Fruit fly (Drosophila melanogaster) whole organism, embryonic: Measurements from ENCODE around the gene nbs.

Experiments
- CG10462 ChIP-seq: fragments of 200-800 bp; sonication (Bioruptor generic); optimal IDR thresholded peaks from 2 replicates; lab custom pipeline; 2016; ENCODE audit warnings: missing biosample characterization, missing genetic modification characterization
- CG12219 ChIP-seq: fragments of 200-800 bp; sonication (Bioruptor generic); optimal IDR thresholded peaks from 3 replicates; lab custom pipeline; 2018; ENCODE audit warnings: missing biosample characterization, mild to moderate bottlenecking, missing genetic modification characterization
- CG12236 ChIP-seq: fragments of 200-800 bp; sonication (Bioruptor generic); optimal IDR thresholded peaks from 2 replicates; lab custom pipeline; 2016; ENCODE audit warnings: missing biosample characterization, missing genetic modification characterization
- CG1233 ChIP-seq: fragments of 200-800 bp; sonication (Bioruptor generic); optimal IDR thresholded peaks from 4 replicates; lab custom pipeline; 2018; ENCODE audit warnings: missing biosample characterization, mild to moderate bottlenecking, missing genetic modification characterization
- CG12391 ChIP-seq: fragments of 200-800 bp; sonication (Bioruptor generic); optimal IDR thresholded peaks from 3 replicates; lab custom pipeline; 2018; ENCODE audit warnings: missing biosample characterization, mild to moderate bottlenecking, missing genetic modification characterization, moderate library complexity
- CG12744 ChIP-seq: fragments of 200-800 bp; sonication (Bioruptor generic); optimal IDR thresholded peaks from 2 replicates; lab custom pipeline; 2016; ENCODE audit warnings: missing biosample characterization, missing genetic modification characterization
- CG12942 ChIP-seq: fragments of 200-800 bp; sonication (Bioruptor generic); optimal IDR thresholded peaks from 3 replicates; lab custom pipeline; 2016; ENCODE audit warnings: missing biosample characterization, missing genetic modification characterization
- CG13123 ChIP-seq: fragments of 200-800 bp; sonication (Bioruptor generic); optimal IDR thresholded peaks from 2 replicates; lab custom pipeline; 2016; ENCODE audit warnings: missing biosample characterization, missing genetic modification characterization
- CG15011 ChIP-seq: fragments of 200-800 bp; sonication (Bioruptor generic); optimal IDR thresholded peaks from 3 replicates; lab custom pipeline; 2018; ENCODE audit warnings: missing biosample characterization, mild to moderate bottlenecking, missing genetic modification characterization
- CG1647 ChIP-seq: fragments of 200-800 bp; sonication (Bioruptor generic); optimal IDR thresholded peaks from 3 replicates; lab custom pipeline; 2016; ENCODE audit warnings: missing biosample characterization, missing genetic modification characterization
- CG16863 ChIP-seq: fragments of 200-800 bp; sonication (Bioruptor generic); optimal IDR thresholded peaks from 3 replicates; lab custom pipeline; 2016; ENCODE audit warnings: missing biosample characterization, missing genetic modification characterization
- CG17385 ChIP-seq: fragments of 200-800 bp; sonication (Bioruptor generic); optimal IDR thresholded peaks from 3 replicates; lab custom pipeline; 2018; ENCODE audit warnings: missing biosample characterization, mild to moderate bottlenecking, missing genetic modification characterization
- CG17912 ChIP-seq: fragments of 200-800 bp; sonication (Bioruptor generic); optimal IDR thresholded peaks from 2 replicates; lab custom pipeline; 2018; ENCODE audit warnings: missing biosample characterization, mild to moderate bottlenecking, missing genetic modification characterization
- CG1832 ChIP-seq: fragments of 200-800 bp; sonication (Bioruptor generic); optimal IDR thresholded peaks from 2 replicates; lab custom pipeline; 2017; ENCODE audit warnings: missing biosample characterization, mild to moderate bottlenecking, missing genetic modification characterization, inconsistent platforms
- CG32532 ChIP-seq: fragments of 200-800 bp; sonication (Bioruptor generic); IDR thresholded peaks from 2 replicates; pipeline ENCODE4 v1.3.6; 2022; ENCODE audit warnings: missing biosample characterization, missing genetic modification characterization
- CG33213 ChIP-seq: fragments of 200-800 bp; sonication (Bioruptor generic); optimal IDR thresholded peaks from 3 replicates; lab custom pipeline; 2016; ENCODE audit warnings: missing biosample characterization, missing genetic modification characterization
- CG42726 ChIP-seq: fragments of 200-800 bp; sonication (Bioruptor generic); IDR thresholded peaks from 2 replicates; pipeline ENCODE4 v1.3.6; 2022; ENCODE audit warnings: missing biosample characterization, missing genetic modification characterization; ENCODE audit not compliant: partially characterized antibody
- CG43689 ChIP-seq: fragments of 200-800 bp; sonication (Bioruptor generic); IDR thresholded peaks from 2 replicates; pipeline ENCODE4 v1.3.6; 2022; ENCODE audit warnings: missing biosample characterization, missing genetic modification characterization
- CG4854 ChIP-seq: fragments of 200-800 bp; sonication (Bioruptor generic); optimal IDR thresholded peaks from 2 replicates; lab custom pipeline; 2016; ENCODE audit warnings: missing biosample characterization, missing genetic modification characterization, inconsistent platforms
- CG5953 ChIP-seq: fragments of 200-800 bp; sonication (Bioruptor generic); IDR thresholded peaks from 2 replicates; pipeline ENCODE4 v1.3.6; 2022; ENCODE audit warnings: missing biosample characterization, missing genetic modification characterization
- CG6791 ChIP-seq: fragments of 200-800 bp; sonication (Bioruptor generic); IDR thresholded peaks from 3 replicates; pipeline ENCODE4 v1.3.6; 2022; ENCODE audit warnings: missing biosample characterization, missing genetic modification characterization; ENCODE audit not compliant: partially characterized antibody
- Camta ChIP-seq: fragments of 200-800 bp; sonication (Bioruptor generic); optimal IDR thresholded peaks from 2 replicates; lab custom pipeline; 2016; ENCODE audit warnings: missing biosample characterization, missing genetic modification characterization
- CkIIα-i1 ChIP-seq: fragments of 200-800 bp; sonication (Bioruptor generic); IDR thresholded peaks from 2 replicates; pipeline ENCODE4 v1.3.6; 2022; ENCODE audit warnings: missing biosample characterization, missing genetic modification characterization
- Dfd ChIP-seq, 2 experiments: fragments of >200 bp; optimal IDR thresholded peaks; 2 replicates each; lab custom pipeline; 2017; ENCODE audit warnings: missing biosample characterization in 2 of 2, missing genetic modification characterization in 2 of 2
- HLH54F ChIP-seq: fragments of 200-800 bp; sonication (Bioruptor generic); optimal IDR thresholded peaks from 3 replicates; lab custom pipeline; 2016; ENCODE audit warnings: missing biosample characterization, missing genetic modification characterization
- Poxn ChIP-seq: fragments of 200-800 bp; sonication (Bioruptor generic); IDR thresholded peaks from 2 replicates; pipeline ENCODE4 v1.3.6; 2022; ENCODE audit warnings: missing biosample characterization, missing genetic modification characterization
- Spps ChIP-seq: fragments of 200-800 bp; sonication (Bioruptor generic); optimal IDR thresholded peaks from 2 replicates; lab custom pipeline; 2018; ENCODE audit warnings: missing biosample characterization, mild to moderate bottlenecking, missing genetic modification characterization
- ab ChIP-seq: fragments of 200-800 bp; sonication (Bioruptor generic); optimal IDR thresholded peaks from 2 replicates; lab custom pipeline; 2016; ENCODE audit warnings: missing biosample characterization, missing genetic modification characterization
- al ChIP-seq: fragments of 200-800 bp; sonication (Bioruptor generic); IDR thresholded peaks from 2 replicates; pipeline ENCODE4 v1.3.6; 2022; ENCODE audit warnings: missing biosample characterization, missing genetic modification characterization
- ase ChIP-seq: fragments of 200-800 bp; sonication (Bioruptor generic); IDR thresholded peaks from 3 replicates; pipeline ENCODE4 v1.3.6; 2022; ENCODE audit warnings: missing biosample characterization, missing genetic modification characterization
- crp ChIP-seq, 2 experiments: fragments of 200-800 bp; sonication (Bioruptor generic); optimal IDR thresholded peaks; 2 replicates in 1 of 2; 3 replicates in 1 of 2; lab custom pipeline; 2017; ENCODE audit warnings: missing biosample characterization in 2 of 2, missing genetic modification characterization in 2 of 2, mild to moderate bottlenecking in 1 of 2, moderate library complexity in 1 of 2
- da ChIP-seq: fragments of 200-800 bp; sonication (Bioruptor generic); optimal IDR thresholded peaks from 2 replicates; lab custom pipeline; 2016; ENCODE audit warnings: missing biosample characterization, missing genetic modification characterization
- dan ChIP-seq: fragments of 200-800 bp; sonication (Bioruptor generic); IDR thresholded peaks from 2 replicates; pipeline ENCODE4 v1.3.6; 2022; ENCODE audit warnings: missing biosample characterization, missing genetic modification characterization
- dimm ChIP-seq: fragments of 200-800 bp; sonication (Bioruptor generic); IDR thresholded peaks from 2 replicates; pipeline ENCODE4 v1.3.6; 2022; ENCODE audit warnings: missing biosample characterization, missing genetic modification characterization
- dm ChIP-seq: fragments of 200-800 bp; sonication (Bioruptor generic); optimal IDR thresholded peaks from 3 replicates; lab custom pipeline; 2016; ENCODE audit warnings: missing biosample characterization, missing genetic modification characterization
- gro ChIP-seq: fragments of 200-800 bp; sonication (Bioruptor generic); optimal IDR thresholded peaks from 2 replicates; lab custom pipeline; 2016; ENCODE audit warnings: missing biosample characterization, missing genetic modification characterization
- ham ChIP-seq: fragments of 200-800 bp; sonication (Bioruptor generic); IDR thresholded peaks from 2 replicates; pipeline ENCODE4 v1.3.6; 2022; ENCODE audit warnings: missing biosample characterization, missing genetic modification characterization
- hb ChIP-seq: fragments of 200-800 bp; sonication (Bioruptor generic); IDR thresholded peaks from 3 replicates; pipeline ENCODE4 v1.3.6; 2022; ENCODE audit warnings: missing biosample characterization, missing genetic modification characterization; ENCODE audit not compliant: partially characterized antibody
- knrl ChIP-seq: fragments of 200-800 bp; sonication (Bioruptor generic); IDR thresholded peaks from 3 replicates; pipeline ENCODE4 v1.3.6; 2022; ENCODE audit warnings: missing biosample characterization, missing genetic modification characterization; ENCODE audit not compliant: partially characterized antibody
- lmd ChIP-seq: fragments of 200-800 bp; sonication (Bioruptor generic); IDR thresholded peaks from 2 replicates; pipeline ENCODE4 v1.3.6; 2022; ENCODE audit warnings: missing biosample characterization, missing genetic modification characterization
- luna ChIP-seq: fragments of 200-800 bp; sonication (Bioruptor generic); optimal IDR thresholded peaks from 2 replicates; lab custom pipeline; 2016; ENCODE audit warnings: missing biosample characterization, missing genetic modification characterization
- mam ChIP-seq: fragments of 200-800 bp; sonication (Bioruptor generic); optimal IDR thresholded peaks from 3 replicates; lab custom pipeline; 2016; ENCODE audit warnings: missing biosample characterization, missing genetic modification characterization
- phol ChIP-seq: fragments of 200-800 bp; sonication (Bioruptor generic); optimal IDR thresholded peaks from 3 replicates; lab custom pipeline; 2018; ENCODE audit warnings: missing biosample characterization, mild to moderate bottlenecking, missing genetic modification characterization, moderate library complexity
- ranshi ChIP-seq: fragments of 200-800 bp; sonication (Bioruptor generic); IDR thresholded peaks from 2 replicates; pipeline ENCODE4 v1.3.6; 2022; ENCODE audit warnings: missing biosample characterization, missing genetic modification characterization
- rib ChIP-seq: fragments of 200-800 bp; sonication (Bioruptor generic); IDR thresholded peaks from 2 replicates; pipeline ENCODE4 v1.3.6; 2022; ENCODE audit warnings: missing biosample characterization, missing genetic modification characterization
- sc ChIP-seq, 3 experiments: fragments of >200 bp in 2 of 3; fragments of 200-800 bp in 1 of 3; sonication (Bioruptor generic) in 1 of 3; optimal IDR thresholded peaks; 2 replicates in 2 of 3; 3 replicates in 1 of 3; lab custom pipeline; 2017; ENCODE audit warnings: mild to moderate bottlenecking in 1 of 3, missing biosample characterization in 1 of 3, missing genetic modification characterization in 1 of 3, missing genetic modification reagents in 1 of 3
- shn ChIP-seq: fragments of 200-800 bp; sonication (Bioruptor generic); optimal IDR thresholded peaks from 3 replicates; lab custom pipeline; 2016; ENCODE audit warnings: missing biosample characterization, missing genetic modification characterization
- so ChIP-seq: fragments of 200-800 bp; sonication (Bioruptor generic); IDR thresholded peaks from 3 replicates; pipeline ENCODE4 v1.3.6; 2022; ENCODE audit warnings: missing biosample characterization, missing genetic modification characterization
- stc ChIP-seq: fragments of 200-800 bp; sonication (Bioruptor generic); IDR thresholded peaks from 2 replicates; pipeline ENCODE4 v1.3.6; 2022; ENCODE audit warnings: missing biosample characterization, missing genetic modification characterization
- tna ChIP-seq: fragments of 200-800 bp; sonication (Bioruptor generic); IDR thresholded peaks from 2 replicates; pipeline ENCODE4 v1.3.6; 2022; ENCODE audit warnings: missing biosample characterization, missing genetic modification characterization; ENCODE audit not compliant: partially characterized antibody
- zfh2 ChIP-seq: fragments of 200-800 bp; sonication (Bioruptor generic); optimal IDR thresholded peaks from 2 replicates; lab custom pipeline; 2016; ENCODE audit warnings: missing biosample characterization, missing genetic modification characterization

The nbs gene

dm6 chr3L:9729795-9730421 is 6.9 kb upstream of the nbs start, which contains the start of gene ATPsynB (continued):
- TF ChIP-seq luna (no peak), CG5953 (GFP tag; lab: Robert Waterston, UW) (no peak), dan (GFP tag; lab: Robert Waterston, UW) (no peak), Spps (no peak), CG1233 (GFP tag; lab: Kevin White, UChicago) (no peak), CG43689 (GFP tag; lab: Robert Waterston, UW) (no peak), CG12744 (GFP tag; lab: Kevin White, UChicago) (no peak), dimm (GFP tag; lab: Robert Waterston, UW) (no peak), CG13123 (no peak), dm (no peak), HLH54F (GFP tag; lab: Kevin White, UChicago) (no peak), CG42726 (GFP tag; lab: Robert Waterston, UW) (peak; percentile 58), crp (GFP tag; optimal IDR thresholded peaks at IDR 0.05; lab: Kevin White, UChicago) (no peak), knrl (GFP tag; lab: Robert Waterston, UW) (peak; percentile 32; the same call in 1 of the 3 replicates), zfh2 (peak; percentile 41), CG6791 (no peak), CkIIα-i1 (GFP tag; lab: Robert Waterston, UW) (no peak), gro (GFP tag; lab: Kevin White, UChicago) (peak; percentile 19), rib (GFP tag; lab: Robert Waterston, UW) (no peak; the same call in 1 of the 2 replicates), ham (GFP tag; lab: Robert Waterston, UW) (no peak), tna (GFP tag; lab: Robert Waterston, UW) (no peak), CG12236 (GFP tag; lab: Kevin White, UChicago) (no peak), Camta (GFP tag; lab: Kevin White, UChicago) (no peak), stc (GFP tag; lab: Robert Waterston, UW) (no peak), CG12391 (tag; lab: Kevin White, UChicago) (peak; percentile 35), lmd (no peak), CG12942 (GFP tag; lab: Kevin White, UChicago) (peak; percentile 19), CG12219 (GFP tag; lab: Kevin White, UChicago) (no peak), sc (optimal IDR thresholded peaks at IDR 0.05; lab: Kevin White, UChicago) (no peak), sc (GFP tag; optimal IDR thresholded peaks at IDR 0.05; lab: Kevin White, UChicago) (no peak), CG17385 (no peak), CG1647 (GFP tag; lab: Kevin White, UChicago) (no peak), CG15011 (GFP tag; lab: Kevin White, UChicago) (no peak), CG16863 (GFP tag; lab: Kevin White, UChicago) (no peak), al (GFP tag; lab: Robert Waterston, UW) (peak; percentile 16; the same call in 1 of the 2 replicates), ase (GFP tag; lab: Robert Waterston, UW) (no peak), CG32532 (GFP tag; lab: Robert Waterston, UW) (no peak), ab (no peak), phol (tag; lab: Kevin White, UChicago) (peak; percentile 51), CG4854 (GFP tag; lab: Kevin White, UChicago) (no peak), shn (GFP tag; lab: Kevin White, UChicago) (no peak), mam (GFP tag; lab: Kevin White, UChicago) (no peak), CG33213 (GFP tag; lab: Kevin White, UChicago) (no peak), so (GFP tag; lab: Robert Waterston, UW) (no peak), ranshi (GFP tag; lab: Robert Waterston, UW) (no peak), CG17912 (peak; percentile 53), CG1832 (no peak), CG10462 (GFP tag; lab: Kevin White, UChicago) (no peak), da (GFP tag; lab: Kevin White, UChicago) (no peak), Dfd (GFP tag; optimal IDR thresholded peaks at IDR 0.05; lab: Kevin White, UChicago) (no peak), hb (GFP tag; lab: Robert Waterston, UW) (no peak), Poxn (GFP tag; lab: Robert Waterston, UW) (no peak)
